Worm (Caenorhabditis elegans) whole organism, early embryonic: ENCODE data around the gene Y116F11B.6.

Experiments used
- B0310.2 ChIP-seq: sonication (generic microtip); optimal IDR thresholded peaks from 2 replicates; lab custom pipeline; 2016; ENCODE audit warnings: mild to moderate bottlenecking, missing genetic modification characterization, missing compliant biosample characterization
- F13C5.2 ChIP-seq: sonication (generic microtip); optimal IDR thresholded peaks from 2 replicates; lab custom pipeline; 2017; ENCODE audit warnings: mild to moderate bottlenecking, missing genetic modification characterization, inconsistent platforms, missing compliant biosample characterization
- aly-1 ChIP-seq: sonication (generic microtip); optimal IDR thresholded peaks from 2 replicates; lab custom pipeline; 2016; ENCODE audit warnings: missing genetic modification characterization, missing compliant biosample characterization
- ama-1 ChIP-seq: fragments of 150-350 bp; optimal IDR thresholded peaks from 2 replicates; lab custom pipeline; 2014
- ceh-13 ChIP-seq: fragments of 200-800 bp; sonication (Bioruptor generic); optimal IDR thresholded peaks from 2 replicates; lab custom pipeline; 2018; ENCODE audit warnings: mild to moderate bottlenecking, missing genetic modification characterization, missing compliant biosample characterization
- ceh-36 ChIP-seq: sonication (generic microtip); optimal IDR thresholded peaks from 2 replicates; lab custom pipeline; 2016; ENCODE audit warnings: missing genetic modification characterization, inconsistent platforms, missing compliant biosample characterization
- ets-7 ChIP-seq: sonication (generic microtip); optimal IDR thresholded peaks from 2 replicates; lab custom pipeline; 2016; ENCODE audit warnings: missing genotype, missing genetic modification characterization, missing compliant biosample characterization
- flt-1 ChIP-seq: fragments of 200-800 bp; sonication (Bioruptor generic); IDR thresholded peaks from 2 replicates; pipeline ENCODE4 v1.3.6; 2022; ENCODE audit warnings: missing genetic modification characterization, missing compliant biosample characterization
- hmbx-1 ChIP-seq: sonication (generic microtip); optimal IDR thresholded peaks from 2 replicates; lab custom pipeline; 2016; ENCODE audit warnings: mild to moderate bottlenecking, missing genetic modification characterization, missing compliant biosample characterization
- hmg-4 ChIP-seq: fragments of 200-800 bp; sonication (Bioruptor generic); optimal IDR thresholded peaks from 2 replicates; lab custom pipeline; 2018; ENCODE audit warnings: mild to moderate bottlenecking, missing genetic modification characterization, missing compliant biosample characterization
- hnd-1 ChIP-seq: sonication (generic microtip); optimal IDR thresholded peaks from 2 replicates; lab custom pipeline; 2016; ENCODE audit warnings: missing genetic modification characterization, missing compliant biosample characterization
- pes-1 ChIP-seq: fragments of 200-800 bp; sonication (Bioruptor generic); IDR thresholded peaks from 2 replicates; pipeline ENCODE4 v1.3.6; 2022; ENCODE audit warnings: missing genetic modification reagents, missing genetic modification characterization, missing compliant biosample characterization
- scrt-1 ChIP-seq: fragments of 200-800 bp; sonication (Bioruptor generic); IDR thresholded peaks from 2 replicates; pipeline ENCODE4 v1.3.6; 2022; ENCODE audit warnings: missing genetic modification characterization, missing compliant biosample characterization
- sea-1 ChIP-seq: fragments of 200-800 bp; sonication (Bioruptor generic); conservative IDR thresholded peaks from 2 replicates; pipeline ENCODE4 v1.3.6; 2022; ENCODE audit warnings: missing genetic modification characterization, missing compliant biosample characterization
- tbx-11 ChIP-seq: fragments of 200-800 bp; sonication (Bioruptor generic); IDR thresholded peaks from 2 replicates; pipeline ENCODE4 v1.3.6; 2022; ENCODE audit warnings: missing genetic modification characterization, missing compliant biosample characterization
- tbx-37 ChIP-seq: fragments of 200-800 bp; sonication (Bioruptor generic); conservative IDR thresholded peaks from 2 replicates; pipeline ENCODE4 v1.3.6; 2022; ENCODE audit warnings: missing genetic modification reagents, missing genetic modification characterization, missing compliant biosample characterization
- tra-4 ChIP-seq: sonication (generic microtip); optimal IDR thresholded peaks from 2 replicates; lab custom pipeline; 2017; ENCODE audit warnings: missing genetic modification characterization, missing compliant biosample characterization

Y116F11B.6 gene

ce11 chrV:19845927-19846845 lies at the start of gene Y116F11B.6:
Gene Y116F11B.6 (minus strand): TSS chrV:19845977.
- TF ChIP-seq F13C5.2 (tag; lab: Kevin White, UChicago) (no peak), tbx-37 (GFP tag; lab: Robert Waterston, UW) (no peak), tra-4 (no peak), sea-1 (no peak), hmbx-1 (tag; lab: Kevin White, UChicago) (no peak), tbx-11 (GFP tag; lab: Robert Waterston, UW) (no peak), ceh-36 (tag; lab: Kevin White, UChicago) (no peak), hnd-1 (no peak), ama-1 (lab: Kevin White, UChicago) (no peak), hmg-4 (GFP tag; lab: Kevin White, UChicago) (no peak), B0310.2 (tag; lab: Kevin White, UChicago) (no peak), pes-1 (GFP tag; lab: Robert Waterston, UW) (no peak), aly-1 (tag; lab: Kevin White, UChicago) (no peak), ets-7 (tag; lab: Kevin White, UChicago) (no peak), scrt-1 (GFP tag; lab: Robert Waterston, UW) (no peak), flt-1 (GFP tag; lab: Robert Waterston, UW) (no peak), ceh-13 (GFP tag; lab: Kevin White, UChicago) (no peak)

ce11 chrV:19895250-19895649 lies 49.5 kb upstream of the Y116F11B.6 start, which contains the start of gene gly-4:
Gene gly-4 (minus strand): TSS chrV:19895350.
- TF ChIP-seq hmbx-1 (tag; lab: Kevin White, UChicago): no peak
- no peak for TF ChIP-seq hnd-1
- TF ChIP-seq pes-1 (GFP tag; lab: Robert Waterston, UW): no peak
- TF ChIP-seq B0310.2 (tag; lab: Kevin White, UChicago): no peak
- TF ChIP-seq ama-1 (lab: Kevin White, UChicago): no peak
- no peak for TF ChIP-seq tra-4
- no peak for TF ChIP-seq tbx-37 (GFP tag; lab: Robert Waterston, UW)

ce11 chrV:19882916-19883315 lies 37.1 kb upstream of the Y116F11B.6 start, which contains the start of gene Y116F11B.13:
Gene Y116F11B.13 (plus strand): TSS chrV:19883216.
- TF ChIP-seq ceh-36 (tag; lab: Kevin White, UChicago): no peak
- no peak for TF ChIP-seq sea-1
- TF ChIP-seq B0310.2 (tag; lab: Kevin White, UChicago): no peak
- TF ChIP-seq hmbx-1 (tag; lab: Kevin White, UChicago): no peak

- no peak for TF ChIP-seq F13C5.2 (tag; lab: Kevin White, UChicago)
- no peak for TF ChIP-seq aly-1 (tag; lab: Kevin White, UChicago)
- TF ChIP-seq B0310.2 (tag; lab: Kevin White, UChicago): no peak
- TF ChIP-seq ceh-36 (tag; lab: Kevin White, UChicago): no peak
- no peak for TF ChIP-seq ceh-13 (GFP tag; lab: Kevin White, UChicago)
- no peak for TF ChIP-seq tbx-11 (GFP tag; lab: Robert Waterston, UW)
- TF ChIP-seq sea-1: no peak
- no peak for TF ChIP-seq ama-1 (lab: Kevin White, UChicago)
- no peak for TF ChIP-seq hmg-4 (GFP tag; lab: Kevin White, UChicago)
- no peak for TF ChIP-seq hnd-1
- no peak for TF ChIP-seq tra-4
- no peak for TF ChIP-seq tbx-37 (GFP tag; lab: Robert Waterston, UW)
- TF ChIP-seq pes-1 (GFP tag; lab: Robert Waterston, UW): no peak
Observed at ce11 chrV:19867883-19868282, 22.1 kb upstream of the Y116F11B.6 start, which contains the start of gene Y116F11B.9. Gene Y116F11B.9 (minus strand): TSS chrV:19867983.

- TF ChIP-seq F13C5.2 (tag; lab: Kevin White, UChicago) (no peak), tbx-37 (GFP tag; lab: Robert Waterston, UW) (no peak), flt-1 (GFP tag; lab: Robert Waterston, UW) (no peak), tra-4 (no peak), ets-7 (tag; lab: Kevin White, UChicago) (no peak), B0310.2 (tag; lab: Kevin White, UChicago) (no peak), ama-1 (lab: Kevin White, UChicago) (no peak), sea-1 (no peak), ceh-36 (tag; lab: Kevin White, UChicago) (no peak), scrt-1 (GFP tag; lab: Robert Waterston, UW) (no peak), tbx-11 (GFP tag; lab: Robert Waterston, UW) (no peak), hmbx-1 (tag; lab: Kevin White, UChicago) (no peak), pes-1 (GFP tag; lab: Robert Waterston, UW) (no peak), hmg-4 (GFP tag; lab: Kevin White, UChicago) (no peak), aly-1 (tag; lab: Kevin White, UChicago) (no peak), hnd-1 (no peak), ceh-13 (GFP tag; lab: Kevin White, UChicago) (no peak)
Observed at ce11 chrV:19860225-19860624, 14.4 kb upstream of the Y116F11B.6 start.

- TF ChIP-seq tbx-11 (GFP tag; lab: Robert Waterston, UW) (no peak), sea-1 (no peak), B0310.2 (tag; lab: Kevin White, UChicago) (no peak), hmbx-1 (tag; lab: Kevin White, UChicago) (no peak), hnd-1 (no peak), pes-1 (GFP tag; lab: Robert Waterston, UW) (no peak)
Observed at ce11 chrV:19857334-19857733, 11.6 kb upstream of the Y116F11B.6 start, which contains the start of gene Y116F11B.8. Gene Y116F11B.8 (plus strand): TSS chrV:19857634.

- TF ChIP-seq B0310.2 (tag; lab: Kevin White, UChicago): no peak
- no peak for TF ChIP-seq hmbx-1 (tag; lab: Kevin White, UChicago)
- no peak for TF ChIP-seq hnd-1
- no peak for TF ChIP-seq hmg-4 (GFP tag; lab: Kevin White, UChicago)
- no peak for TF ChIP-seq pes-1 (GFP tag; lab: Robert Waterston, UW)
- TF ChIP-seq tbx-11 (GFP tag; lab: Robert Waterston, UW): no peak
- TF ChIP-seq ceh-13 (GFP tag; lab: Kevin White, UChicago): no peak
- no peak for TF ChIP-seq ceh-36 (tag; lab: Kevin White, UChicago)
Observed at ce11 chrV:19856933-19857332, 11.2 kb upstream of the Y116F11B.6 start.
